Worm (Caenorhabditis elegans) whole organism, midembryonic: ENCODE results near the gene nadk-1.

Experiments
- T22C8.4 ChIP-seq: fragments of 200-800 bp; sonication (Bioruptor generic); IDR thresholded peaks from 2 replicates; pipeline ENCODE4 v1.3.6; 2022; ENCODE audit warnings: missing genetic modification characterization, missing compliant biosample characterization
- cog-1 ChIP-seq: sonication (generic microtip); optimal IDR thresholded peaks from 2 replicates; lab custom pipeline; 2016; ENCODE audit warnings: missing genetic modification characterization, missing compliant biosample characterization
- flt-1 ChIP-seq: fragments of 200-800 bp; sonication (Bioruptor generic); IDR thresholded peaks from 2 replicates; pipeline ENCODE4 v1.3.6; 2022; ENCODE audit warnings: missing genetic modification characterization, missing compliant biosample characterization
- klf-2 ChIP-seq: fragments of 200-800 bp; sonication (Bioruptor generic); conservative IDR thresholded peaks from 2 replicates; pipeline ENCODE4 v1.3.6; 2022; ENCODE audit warnings: missing genetic modification reagents, missing genetic modification characterization, missing compliant biosample characterization
- med-1 ChIP-seq: sonication (generic microtip); optimal IDR thresholded peaks from 2 replicates; lab custom pipeline; 2017; ENCODE audit warnings: missing genetic modification characterization, mild to moderate bottlenecking, missing compliant biosample characterization, antibody characterized with exemption, missing genetic modification reagents; ENCODE audit not compliant: insufficient read depth
- ref-1 ChIP-seq: fragments of 200-800 bp; sonication (Bioruptor generic); conservative IDR thresholded peaks from 2 replicates; pipeline ENCODE4 v1.3.6; 2022; ENCODE audit warnings: missing genetic modification reagents, missing genetic modification characterization, missing compliant biosample characterization
- tab-1 ChIP-seq: fragments of 200-800 bp; sonication (Bioruptor generic); IDR thresholded peaks from 2 replicates; pipeline ENCODE4 v1.3.6; 2022; ENCODE audit warnings: missing genetic modification characterization, missing compliant biosample characterization
- ztf-23 ChIP-seq: fragments of 200-800 bp; sonication (Bioruptor generic); IDR thresholded peaks from 2 replicates; pipeline ENCODE4 v1.3.6; 2022; ENCODE audit warnings: missing genetic modification reagents, missing genetic modification characterization, missing compliant biosample characterization
- ztf-29 ChIP-seq: fragments of 200-800 bp; sonication (Bioruptor generic); IDR thresholded peaks from 2 replicates; pipeline ENCODE4 v1.3.6; 2022; ENCODE audit warnings: missing genetic modification reagents, missing genetic modification characterization, missing compliant biosample characterization

nadk-1 gene

DNA sequence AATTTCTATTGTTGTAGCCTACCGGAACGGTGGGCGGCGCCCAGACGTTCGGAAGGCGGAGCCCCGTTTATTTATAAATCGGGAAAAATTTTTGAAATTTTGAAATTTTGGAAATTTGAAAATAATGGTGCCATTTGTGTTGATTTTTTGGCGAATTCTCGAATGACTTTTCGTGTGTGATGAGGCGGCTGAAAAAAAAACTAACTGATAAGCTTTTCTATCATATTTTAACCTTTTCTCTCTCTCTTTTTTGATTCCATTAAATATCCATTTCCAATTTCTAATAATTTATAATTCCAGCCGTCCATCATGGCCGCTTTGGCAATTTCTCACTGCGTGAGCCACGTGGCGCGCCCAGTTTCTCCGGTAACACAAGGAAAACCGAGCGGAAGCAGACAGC, at the start of gene nadk-1:
Gene nadk-1 (plus strand): TSS at position 301 of the 400 bp plus-strand sequence.
- TF ChIP-seq T22C8.4 (GFP tag; lab: Robert Waterston, UW) (no peak), ztf-29 (GFP tag; lab: Robert Waterston, UW) (no peak), cog-1 (tag; lab: Kevin White, UChicago) (no peak), flt-1 (GFP tag; lab: Robert Waterston, UW) (no peak), med-1 (GFP tag; lab: Kevin White, UChicago) (no peak), tab-1 (no peak), ref-1 (GFP tag; lab: Robert Waterston, UW) (no peak), ztf-23 (GFP tag; lab: Robert Waterston, UW) (no peak), klf-2 (no peak)

- TF ChIP-seq med-1 (GFP tag; lab: Kevin White, UChicago) (no peak), T22C8.4 (GFP tag; lab: Robert Waterston, UW) (peak; percentile 75)
Observed at ce11 chrIV:1407507-1407906, 49.4 kb upstream of the nadk-1 start.

ce11 chrIV:1408137-1408536, 48.7 kb upstream of the nadk-1 start:
- TF ChIP-seq ztf-29 (GFP tag; lab: Robert Waterston, UW) (no peak), med-1 (GFP tag; lab: Kevin White, UChicago) (no peak), T22C8.4 (GFP tag; lab: Robert Waterston, UW) (peak; percentile 96)

- TF ChIP-seq med-1 (GFP tag; lab: Kevin White, UChicago), result no peak
- no peak for TF ChIP-seq tab-1
- TF ChIP-seq ztf-29 (GFP tag; lab: Robert Waterston, UW), result no peak
- TF ChIP-seq cog-1 (tag; lab: Kevin White, UChicago), result no peak
- TF ChIP-seq klf-2, result no peak
- TF ChIP-seq flt-1 (GFP tag; lab: Robert Waterston, UW), result no peak
- no peak for TF ChIP-seq ztf-23 (GFP tag; lab: Robert Waterston, UW)
Observed at ce11 chrIV:1408718-1409117, 48.2 kb upstream of the nadk-1 start.

DNA sequence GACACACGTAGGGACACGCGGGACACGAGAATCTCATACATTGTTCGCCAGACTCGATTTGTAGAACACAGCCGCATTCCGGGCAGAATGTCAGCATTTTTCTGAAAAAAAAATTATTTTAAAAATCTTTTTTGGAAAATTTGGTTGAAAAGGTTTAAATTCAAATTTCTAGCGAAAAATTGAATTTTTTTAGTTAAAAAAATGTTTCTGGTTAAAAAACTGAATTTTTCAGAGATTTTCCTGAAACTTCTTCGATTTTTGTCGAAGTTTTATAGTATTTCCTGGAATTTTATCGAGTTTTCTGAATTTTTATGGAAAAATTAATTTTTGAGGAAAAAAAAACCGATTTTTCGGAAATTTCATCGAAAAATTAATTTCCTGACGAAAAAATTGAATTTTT, 46.9 kb upstream of the nadk-1 start, which contains the start of gene rpc-11:
Gene rpc-11 (minus strand): TSS at position 101 of the 400 bp plus-strand sequence.
- TF ChIP-seq tab-1, result no peak
- TF ChIP-seq ref-1 (GFP tag; lab: Robert Waterston, UW), result no peak
- no peak for TF ChIP-seq ztf-29 (GFP tag; lab: Robert Waterston, UW)
- no peak for TF ChIP-seq flt-1 (GFP tag; lab: Robert Waterston, UW)

ce11 chrIV:1419795-1420509, 36.9 kb upstream of the nadk-1 start, which contains the start of gene Y77E11A.7:
TSS of gene Y77E11A.7 (minus strand) at chrIV:1419849.
- no peak for TF ChIP-seq ref-1 (GFP tag; lab: Robert Waterston, UW)
- peak; percentile 73 for TF ChIP-seq cog-1 (tag; lab: Kevin White, UChicago)
- peak; percentile 77 for TF ChIP-seq flt-1 (GFP tag; lab: Robert Waterston, UW)
- peak; percentile 51; the same call in 1 of the 2 replicates for TF ChIP-seq ztf-29 (GFP tag; lab: Robert Waterston, UW)
- TF ChIP-seq med-1 (GFP tag; lab: Kevin White, UChicago), result no peak
- TF ChIP-seq ztf-23 (GFP tag; lab: Robert Waterston, UW), result peak; percentile 73; the same call in 1 of the 2 replicates
- TF ChIP-seq tab-1, result no peak
- no peak for TF ChIP-seq klf-2
- TF ChIP-seq T22C8.4 (GFP tag; lab: Robert Waterston, UW), result peak; percentile 61

- TF ChIP-seq tab-1 (no peak), ref-1 (GFP tag; lab: Robert Waterston, UW) (no peak)
Observed at ce11 chrIV:1420603-1421002, 36.3 kb upstream of the nadk-1 start, which contains the start of gene jtr-1. TSS of gene jtr-1 (plus strand) at chrIV:1420929.

DNA sequence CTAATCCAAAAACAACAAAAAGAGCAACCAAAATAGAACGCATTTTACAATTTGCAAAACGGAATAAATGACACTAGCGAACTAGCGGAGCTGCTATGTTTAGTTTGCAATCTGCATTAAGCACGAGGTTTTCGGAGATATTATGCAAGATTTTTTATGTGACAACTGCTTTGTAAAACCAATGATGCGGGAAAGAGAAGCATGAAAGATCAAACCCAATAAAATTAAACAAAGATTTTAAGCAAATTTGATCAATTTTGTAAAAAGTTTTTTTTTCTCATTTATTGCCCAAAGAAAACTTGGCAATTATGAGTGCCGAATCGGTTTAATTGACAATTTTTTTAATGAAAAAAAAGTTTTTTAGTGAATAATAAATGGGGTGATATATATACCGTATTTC, 31.9 kb upstream of the nadk-1 start, which contains the start of gene Y77E11A.8:
Gene Y77E11A.8 (minus strand): TSS at position 101 of the 400 bp plus-strand sequence.
- TF ChIP-seq cog-1 (tag; lab: Kevin White, UChicago), result no peak
- TF ChIP-seq flt-1 (GFP tag; lab: Robert Waterston, UW), result no peak
- TF ChIP-seq ztf-29 (GFP tag; lab: Robert Waterston, UW), result no peak
- TF ChIP-seq ztf-23 (GFP tag; lab: Robert Waterston, UW), result no peak
- no peak for TF ChIP-seq tab-1
- no peak for TF ChIP-seq med-1 (GFP tag; lab: Kevin White, UChicago)
- TF ChIP-seq T22C8.4 (GFP tag; lab: Robert Waterston, UW), result no peak
- TF ChIP-seq klf-2, result no peak
- TF ChIP-seq ref-1 (GFP tag; lab: Robert Waterston, UW), result no peak

- TF ChIP-seq T22C8.4 (GFP tag; lab: Robert Waterston, UW), result no peak
- no peak for TF ChIP-seq med-1 (GFP tag; lab: Kevin White, UChicago)
- TF ChIP-seq flt-1 (GFP tag; lab: Robert Waterston, UW), result no peak
- TF ChIP-seq ztf-29 (GFP tag; lab: Robert Waterston, UW), result no peak
- TF ChIP-seq ref-1 (GFP tag; lab: Robert Waterston, UW), result no peak
- TF ChIP-seq tab-1, result no peak
- no peak for TF ChIP-seq klf-2
- TF ChIP-seq ztf-23 (GFP tag; lab: Robert Waterston, UW), result no peak
- TF ChIP-seq cog-1 (tag; lab: Kevin White, UChicago), result no peak
Observed at ce11 chrIV:1427283-1427682, 29.6 kb upstream of the nadk-1 start, which contains the start of gene clec-171. TSS of gene clec-171 (minus strand) at chrIV:1427383.

DNA sequence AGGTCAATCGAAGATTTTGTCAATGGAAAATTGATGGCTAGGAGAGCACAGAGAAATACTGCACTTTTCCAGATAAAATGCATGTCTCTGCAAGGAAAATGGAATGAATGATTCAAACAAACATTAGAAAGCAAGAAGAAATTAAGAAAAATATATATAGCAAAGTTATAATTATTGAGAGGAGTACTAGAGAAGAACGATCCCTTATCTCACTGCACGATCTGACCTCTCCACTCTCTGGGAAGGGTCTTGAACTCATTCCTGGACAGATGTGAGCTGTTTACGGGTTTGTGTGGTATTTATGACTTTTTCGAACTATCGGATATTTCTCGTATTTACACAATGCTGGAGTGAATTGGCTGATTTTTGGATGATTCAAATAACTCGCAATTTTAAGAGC, 26.6 kb upstream of the nadk-1 start, which contains the start of gene Y77E11A.23:
Gene Y77E11A.23 (minus strand): TSS at position 107 of the 400 bp plus-strand sequence.
- TF ChIP-seq med-1 (GFP tag; lab: Kevin White, UChicago) (no peak), cog-1 (tag; lab: Kevin White, UChicago) (no peak)
